Worm (Caenorhabditis elegans) whole organism, L2 larva: ENCODE results near the gene str-178.

ENCODE experiments used
- Y55F3AM.14 ChIP-seq: fragments of 200-800 bp; sonication (Bioruptor generic); optimal IDR thresholded peaks from 2 replicates; lab custom pipeline; 2018; ENCODE audit warnings: mild to moderate bottlenecking, missing genetic modification characterization, missing compliant biosample characterization
- ama-1 ChIP-seq: fragments of 150-350 bp; optimal IDR thresholded peaks from 2 replicates; lab custom pipeline; 2018; ENCODE audit warnings: inconsistent platforms
- lin-13 ChIP-seq: fragments of 150-350 bp; optimal IDR thresholded peaks from 2 replicates; lab custom pipeline; 2014; ENCODE audit warnings: missing biosample characterization, missing genetic modification reagents, missing genetic modification characterization
- mdl-1 ChIP-seq, 2 experiments: fragments of 150-350 bp in 1 of 2; sonication (generic microtip) in 1 of 2; optimal IDR thresholded peaks; 2 replicates each; lab custom pipeline; 2017; ENCODE audit warnings: missing biosample characterization in 2 of 2, missing genetic modification characterization in 2 of 2
- nhr-12 ChIP-seq: fragments of 150-350 bp; optimal IDR thresholded peaks from 2 replicates; lab custom pipeline; 2014; ENCODE audit warnings: missing biosample characterization, missing genetic modification characterization
- snpc-4 ChIP-seq: fragments of 150-350 bp; optimal IDR thresholded peaks from 2 replicates; lab custom pipeline; 2014; ENCODE audit warnings: missing biosample characterization, missing genetic modification characterization
- unc-62 ChIP-seq: fragments of 150-350 bp; optimal IDR thresholded peaks from 2 replicates; lab custom pipeline; 2014; ENCODE audit warnings: missing biosample characterization, missing genetic modification reagents, missing genetic modification characterization
- zag-1 ChIP-seq: fragments of 150-350 bp; optimal IDR thresholded peaks from 2 replicates; lab custom pipeline; 2014; ENCODE audit warnings: missing biosample characterization, missing genetic modification characterization

ce11 chrV:12727104-12727637, 10.8 kb upstream of the str-178 start, which contains the start of gene R11D1.13:
- no peak for TF ChIP-seq ama-1 (lab: Kevin White, UChicago)
- TF ChIP-seq mdl-1 (tag; optimal IDR thresholded peaks at IDR 0.05; lab: Kevin White, UChicago), result no peak
- TF ChIP-seq Y55F3AM.14 (GFP tag; lab: Kevin White, UChicago), result no peak
- TF ChIP-seq nhr-12 (tag; lab: Kevin White, UChicago), result no peak
- no peak for TF ChIP-seq zag-1 (tag; lab: Kevin White, UChicago)
- TF ChIP-seq snpc-4 (tag; lab: Kevin White, UChicago), result no peak
- TF ChIP-seq lin-13, result no peak
- TF ChIP-seq unc-62 (GFP tag; lab: Kevin White, UChicago), result no peak
